Worm (Caenorhabditis elegans): ENCODE measurements around the gene F10D7.10.

The F10D7.10 gene

DNA sequence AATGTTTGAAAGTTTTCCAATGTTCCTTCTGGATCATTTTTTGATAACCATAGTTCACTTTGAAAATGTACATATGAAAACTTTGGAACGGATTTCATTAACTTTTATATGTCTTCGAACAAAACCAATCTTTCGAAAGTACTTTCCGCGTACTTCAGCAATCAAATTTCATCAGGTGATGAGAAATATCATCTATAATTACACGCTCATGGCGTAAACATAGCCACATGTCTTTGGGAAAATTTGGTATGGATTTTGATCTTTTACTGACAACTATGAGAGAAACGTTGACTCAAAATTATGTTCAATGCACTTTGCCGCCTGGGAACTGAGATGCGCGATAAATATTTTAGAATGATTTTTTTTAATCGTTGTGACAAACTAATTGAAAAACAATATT, 40.6 kb downstream of the F10D7.10 start:
- TF ChIP-seq ztf-29 (GFP tag; IDR thresholded peaks at IDR 0.05) (no peak), ref-1 (GFP tag; conservative IDR thresholded peaks at IDR 0.05) (no peak), tab-1 (GFP tag; IDR thresholded peaks at IDR 0.05) (no peak), klf-2 (GFP tag; conservative IDR thresholded peaks at IDR 0.05) (no peak), med-1 (GFP tag; optimal IDR thresholded peaks at IDR 0.05; ENCODE audit: insufficient read depth) (no peak), flt-1 (GFP tag; IDR thresholded peaks at IDR 0.05) (no peak), cog-1 (tag; optimal IDR thresholded peaks at IDR 0.05) (no peak), T22C8.4 (GFP tag; IDR thresholded peaks at IDR 0.05) (no peak), ztf-23 (GFP tag; IDR thresholded peaks at IDR 0.05) (no peak)

DNA sequence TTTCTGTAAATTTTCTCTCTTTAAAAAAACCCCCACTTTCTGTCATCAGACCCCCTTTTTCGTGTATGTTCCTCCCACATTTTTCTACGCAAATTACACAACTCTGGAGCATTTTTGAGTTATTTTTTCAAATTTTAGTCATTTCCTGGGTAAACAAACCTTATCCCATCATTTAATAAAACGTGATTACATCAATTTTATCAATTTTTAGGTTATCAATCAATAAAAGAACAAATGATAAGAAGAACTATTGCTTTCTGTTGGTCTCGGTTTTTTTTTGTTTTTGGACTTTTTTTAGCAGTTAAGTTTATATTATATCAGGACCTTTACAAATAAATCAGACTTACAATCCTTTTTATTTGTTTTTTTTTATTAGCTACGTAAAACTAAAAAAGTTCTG, 43.2 kb downstream of the F10D7.10 start, which contains the start of gene C53C11.2:
Gene C53C11.2 (plus strand): TSS at position 284 of the 400 bp plus-strand sequence.
- no peak for TF ChIP-seq med-1 (GFP tag; optimal IDR thresholded peaks at IDR 0.05; ENCODE audit: insufficient read depth)
- no peak for TF ChIP-seq flt-1 (GFP tag; IDR thresholded peaks at IDR 0.05)
- no peak for TF ChIP-seq cog-1 (tag; optimal IDR thresholded peaks at IDR 0.05)
- TF ChIP-seq ztf-29 (GFP tag; IDR thresholded peaks at IDR 0.05) = no peak
- no peak for TF ChIP-seq ref-1 (GFP tag; conservative IDR thresholded peaks at IDR 0.05)
- TF ChIP-seq ztf-23 (GFP tag; IDR thresholded peaks at IDR 0.05) = no peak
- no peak for TF ChIP-seq tab-1 (GFP tag; IDR thresholded peaks at IDR 0.05)
- TF ChIP-seq klf-2 (GFP tag; conservative IDR thresholded peaks at IDR 0.05) = no peak
- no peak for TF ChIP-seq T22C8.4 (GFP tag; IDR thresholded peaks at IDR 0.05)

DNA sequence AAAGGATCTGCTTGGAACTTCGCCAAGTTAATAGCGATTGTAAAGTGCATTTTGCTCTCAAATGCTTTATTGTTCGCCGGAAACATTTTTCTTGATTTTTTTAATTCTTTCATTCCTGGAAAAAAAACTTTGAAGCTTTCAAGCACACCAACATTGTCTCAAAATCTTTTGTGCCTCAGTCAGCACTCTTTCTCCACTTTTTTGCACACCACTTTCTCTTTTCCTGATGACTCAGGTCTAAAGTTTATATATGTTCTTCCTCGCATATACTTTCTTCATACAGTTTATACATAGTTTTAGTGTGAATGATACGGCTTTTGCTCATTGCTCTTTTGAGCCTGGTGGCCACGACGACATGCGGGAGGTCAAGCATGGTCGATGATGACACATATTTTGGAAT, 45.8 kb downstream of the F10D7.10 start, which contains the start of gene C53C11.5:
Gene C53C11.5 (plus strand): TSS at position 301 of the 400 bp plus-strand sequence.
- TF ChIP-seq ref-1 (GFP tag; conservative IDR thresholded peaks at IDR 0.05) (no peak), tab-1 (GFP tag; IDR thresholded peaks at IDR 0.05) (no peak), klf-2 (GFP tag; conservative IDR thresholded peaks at IDR 0.05) (no peak), cog-1 (tag; optimal IDR thresholded peaks at IDR 0.05) (no peak), T22C8.4 (GFP tag; IDR thresholded peaks at IDR 0.05) (no peak), ztf-29 (GFP tag; IDR thresholded peaks at IDR 0.05) (no peak), flt-1 (GFP tag; IDR thresholded peaks at IDR 0.05) (no peak)

DNA sequence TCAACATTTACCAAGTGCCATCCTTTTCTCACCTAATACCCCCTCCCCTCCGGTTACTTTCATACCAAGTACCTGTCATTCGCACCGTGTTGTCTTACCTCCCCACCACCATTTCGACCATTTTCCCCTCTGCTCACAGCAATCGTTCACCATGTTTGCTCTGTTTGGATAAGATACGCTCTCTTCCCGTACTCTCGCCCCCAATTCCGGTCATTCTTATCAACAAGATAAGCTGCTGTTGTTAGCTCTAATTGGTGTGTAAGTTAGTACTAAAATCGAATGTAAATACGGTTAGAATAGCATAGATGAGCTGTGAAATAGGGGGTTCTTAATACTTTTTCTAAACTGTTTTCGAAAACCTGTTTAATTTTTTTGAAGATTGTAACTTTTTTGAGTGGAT, 49.0 kb downstream of the F10D7.10 start:
- TF ChIP-seq flt-1 (GFP tag; IDR thresholded peaks at IDR 0.05) (no peak), ztf-29 (GFP tag; IDR thresholded peaks at IDR 0.05) (no peak), T22C8.4 (GFP tag; IDR thresholded peaks at IDR 0.05) (no peak), ref-1 (GFP tag; conservative IDR thresholded peaks at IDR 0.05) (no peak), tab-1 (GFP tag; IDR thresholded peaks at IDR 0.05) (no peak), ztf-23 (GFP tag; IDR thresholded peaks at IDR 0.05) (no peak), cog-1 (tag; optimal IDR thresholded peaks at IDR 0.05) (no peak), klf-2 (GFP tag; conservative IDR thresholded peaks at IDR 0.05) (no peak), med-1 (GFP tag; optimal IDR thresholded peaks at IDR 0.05; ENCODE audit: insufficient read depth) (no peak)

DNA sequence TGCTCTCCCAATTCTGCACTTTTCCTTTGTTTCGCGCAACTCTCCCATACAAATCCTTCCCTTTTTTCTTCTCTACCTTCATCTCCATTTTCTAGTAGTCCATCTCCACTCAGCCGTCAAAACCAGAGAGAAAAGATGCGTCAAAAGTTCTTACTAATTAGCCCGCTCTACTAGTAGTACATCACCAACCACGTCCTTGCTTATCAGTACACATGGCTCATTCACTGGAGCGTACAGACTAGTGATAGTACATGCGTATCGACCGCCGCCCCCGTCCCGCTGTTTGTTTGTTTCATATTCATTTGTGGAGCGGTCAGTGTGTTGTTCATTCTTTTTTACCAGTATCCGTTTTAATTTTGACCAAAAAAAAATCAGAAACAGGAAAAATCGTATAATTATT, 50.5 kb downstream of the F10D7.10 start:
- TF ChIP-seq ref-1 (GFP tag; conservative IDR thresholded peaks at IDR 0.05) (no peak), ztf-23 (GFP tag; IDR thresholded peaks at IDR 0.05) (no peak), flt-1 (GFP tag; IDR thresholded peaks at IDR 0.05) (no peak), med-1 (GFP tag; optimal IDR thresholded peaks at IDR 0.05; ENCODE audit: insufficient read depth) (no peak), ztf-29 (GFP tag; IDR thresholded peaks at IDR 0.05) (no peak), tab-1 (GFP tag; IDR thresholded peaks at IDR 0.05) (no peak), cog-1 (tag; optimal IDR thresholded peaks at IDR 0.05) (no peak), klf-2 (GFP tag; conservative IDR thresholded peaks at IDR 0.05) (no peak), T22C8.4 (GFP tag; IDR thresholded peaks at IDR 0.05) (no peak)

Data from whole organism, midembryonic.